Worm (Caenorhabditis elegans): ENCODE measurements around the gene C53C11.4.
"Not testable (repeated sequence)": the region's sequence is repeated elsewhere in the genome, so short reads cannot be mapped to it uniquely, and the experiment has no call there.

The C53C11.4 gene

DNA sequence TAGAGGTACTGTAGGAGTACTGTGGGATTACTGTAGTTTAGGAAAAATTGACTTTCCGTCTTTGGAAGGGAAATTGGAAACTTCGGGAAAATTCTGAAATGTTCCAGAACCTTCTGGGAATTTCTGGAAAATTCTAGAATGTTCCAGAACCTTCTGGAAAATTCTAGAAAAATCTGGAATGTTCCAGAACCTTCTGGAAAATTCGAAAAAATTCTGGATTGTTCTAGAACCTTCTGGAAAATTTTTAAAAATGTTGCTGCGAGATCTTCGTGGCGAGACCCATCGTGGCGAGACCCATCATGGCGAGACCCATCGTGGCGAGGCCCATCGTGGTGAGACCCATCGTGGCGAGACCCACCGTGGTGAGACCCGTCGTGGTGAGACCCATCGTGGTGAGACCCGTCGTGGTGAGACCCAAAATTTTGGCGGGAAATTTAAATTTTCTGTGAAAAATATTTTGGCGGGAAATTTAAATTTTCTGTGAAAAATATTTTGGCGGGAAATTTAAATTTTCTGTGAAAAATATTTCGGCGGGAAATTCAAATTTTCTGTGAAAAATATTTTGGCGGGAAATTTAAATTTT lies at the start of gene C53C11.4:
C53C11.4 (plus strand) TSS at position 179 of the 583 bp plus-strand sequence.
- TF ChIP-seq efl-1 (optimal IDR thresholded peaks at IDR 0.05); efl-1 (GFP tag; optimal IDR thresholded peaks at IDR 0.05 in 1 of 2); pag-3 (tag; optimal IDR thresholded peaks at IDR 0.05; ENCODE audit: borderline replicate concordance, insufficient read depth); sox-4 (tag; optimal IDR thresholded peaks at IDR 0.05): not testable (repeated sequence)

ce11 chrX:17288378-17288777 lies 22.3 kb upstream of the C53C11.4 start:
- TF ChIP-seq tlp-1 (tag; optimal IDR thresholded peaks at IDR 0.05) (no peak), sptf-1 (tag; optimal IDR thresholded peaks at IDR 0.05) (no peak), C04F5.9 (tag; optimal IDR thresholded peaks at IDR 0.05) (no peak), nhr-11 (tag; optimal IDR thresholded peaks at IDR 0.05) (no peak), ceh-63 (GFP tag; optimal IDR thresholded peaks at IDR 0.05) (no peak), egl-13 (tag; optimal IDR thresholded peaks at IDR 0.05) (no peak), nhr-76 (tag; optimal IDR thresholded peaks at IDR 0.05) (no peak), ceh-88 (GFP tag; IDR thresholded peaks at IDR 0.05) (no peak), C34B4.2 (tag; optimal IDR thresholded peaks at IDR 0.05) (no peak)

- TF ChIP-seq ztf-11 (tag; optimal IDR thresholded peaks at IDR 0.05) (no peak), efl-1 (optimal IDR thresholded peaks at IDR 0.05) (no peak), efl-1 (GFP tag; optimal IDR thresholded peaks at IDR 0.05 in 1 of 2) (no peak), lsy-2 (tag; optimal IDR thresholded peaks at IDR 0.05) (no peak), nhr-237 (tag; optimal IDR thresholded peaks at IDR 0.05) (no peak), nhr-20 (tag; optimal IDR thresholded peaks at IDR 0.05) (no peak), ceh-90 (tag; optimal IDR thresholded peaks at IDR 0.05) (no peak), egl-13 (tag; optimal IDR thresholded peaks at IDR 0.05) (no peak), nhr-77 (tag; optimal IDR thresholded peaks at IDR 0.05) (no peak)
Observed at ce11 chrX:17294019-17294418, 16.7 kb upstream of the C53C11.4 start.

DNA sequence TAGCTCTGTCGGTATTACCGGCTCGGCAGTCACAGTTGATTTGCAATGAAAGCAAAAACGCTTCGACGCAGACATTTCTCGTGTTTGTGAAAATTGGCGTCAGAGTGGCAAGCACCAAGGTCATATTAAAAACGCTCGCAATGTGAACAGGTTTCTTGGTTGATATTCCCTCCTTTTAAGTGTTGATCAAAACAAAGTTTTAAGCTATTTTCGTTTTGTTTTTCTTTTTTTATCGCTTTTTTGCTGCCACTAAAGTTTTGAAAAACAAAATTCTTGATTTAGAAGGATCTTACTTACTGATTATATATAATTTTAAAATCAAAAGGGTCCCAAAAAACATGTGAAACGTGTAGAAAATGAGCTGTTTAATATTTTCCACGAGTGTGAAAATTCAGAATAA lies 16.0 kb upstream of the C53C11.4 start, which contains the start of gene C33E10.8:
C33E10.8 (minus strand) TSS at position 101 of the 400 bp plus-strand sequence.
- no peak for TF ChIP-seq mab-9 (GFP tag; IDR thresholded peaks at IDR 0.05)
- TF ChIP-seq irx-1 (tag; optimal IDR thresholded peaks at IDR 0.05) = no peak
- no peak for TF ChIP-seq nhr-76 (tag; optimal IDR thresholded peaks at IDR 0.05)
- TF ChIP-seq nhr-19 (GFP tag; conservative IDR thresholded peaks at IDR 0.05) = no peak
- no peak for TF ChIP-seq lin-39 (tag; optimal IDR thresholded peaks at IDR 0.05)
- TF ChIP-seq tlp-1 (tag; optimal IDR thresholded peaks at IDR 0.05) = no peak
- no peak for TF ChIP-seq hpl-2 (GFP tag; optimal IDR thresholded peaks at IDR 0.05)
- TF ChIP-seq ceh-90 (tag; optimal IDR thresholded peaks at IDR 0.05) = no peak
- TF ChIP-seq ceh-88 (GFP tag; IDR thresholded peaks at IDR 0.05) = no peak
- TF ChIP-seq egl-27 (tag; optimal IDR thresholded peaks at IDR 0.05) = no peak
- no peak for TF ChIP-seq unc-130 (tag; optimal IDR thresholded peaks at IDR 0.05)
- no peak for TF ChIP-seq grh-1 (GFP tag; IDR thresholded peaks at IDR 0.05)
- no peak for TF ChIP-seq pag-3 (tag; optimal IDR thresholded peaks at IDR 0.05; ENCODE audit: borderline replicate concordance, insufficient read depth)
- no peak for TF ChIP-seq nhr-237 (tag; optimal IDR thresholded peaks at IDR 0.05)
- no peak for TF ChIP-seq jun-1 (tag; optimal IDR thresholded peaks at IDR 0.05)
- no peak for TF ChIP-seq xbp-1 (tag; optimal IDR thresholded peaks at IDR 0.05)

DNA sequence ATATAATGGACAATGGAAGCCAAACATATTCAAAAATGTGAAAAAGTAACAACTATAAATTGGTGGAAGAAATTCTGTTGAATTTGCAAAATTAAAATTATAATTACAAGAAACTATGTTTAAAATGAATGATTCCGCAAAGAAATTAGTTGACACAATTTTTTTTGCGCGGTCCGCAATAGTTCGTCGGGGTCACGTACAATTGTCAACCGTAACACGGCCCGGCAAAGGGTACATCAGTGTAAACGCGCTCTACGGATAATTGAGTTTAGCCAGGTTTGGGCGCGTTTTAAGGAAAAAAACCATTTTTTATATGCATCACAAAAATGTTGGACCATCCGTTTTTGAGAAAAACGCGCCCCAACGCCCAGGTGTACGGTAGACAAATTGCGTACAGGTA lies 13.3 kb upstream of the C53C11.4 start:
- TF ChIP-seq nhr-12 (tag; optimal IDR thresholded peaks at IDR 0.05) (no peak), grh-1 (GFP tag; IDR thresholded peaks at IDR 0.05) (no peak), nhr-20 (tag; optimal IDR thresholded peaks at IDR 0.05) (no peak), unc-30 (tag; optimal IDR thresholded peaks at IDR 0.05) (no peak), mab-9 (GFP tag; IDR thresholded peaks at IDR 0.05) (no peak), lsy-2 (tag; optimal IDR thresholded peaks at IDR 0.05) (peak; percentile 6 to 88), nhr-237 (tag; optimal IDR thresholded peaks at IDR 0.05) (no peak), skn-1 (tag; optimal IDR thresholded peaks at IDR 0.05) (no peak), fkh-8 (tag; optimal IDR thresholded peaks at IDR 0.05) (no peak), nhr-85 (tag) (peak; percentile 0), nhr-71 (tag; optimal IDR thresholded peaks at IDR 0.05) (no peak), hlh-4 (tag; optimal IDR thresholded peaks at IDR 0.05) (no peak), nhr-90 (tag; optimal IDR thresholded peaks at IDR 0.05; ENCODE audit: poor library complexity) (no peak), fos-1 (tag; optimal IDR thresholded peaks at IDR 0.05) (no peak), pqm-1 (tag; optimal IDR thresholded peaks at IDR 0.05) (no peak), lir-3 (tag; optimal IDR thresholded peaks at IDR 0.05; ENCODE audit: poor library complexity) (no peak), lin-14 (GFP tag; optimal IDR thresholded peaks at IDR 0.05) (no peak), tbx-2 (tag; optimal IDR thresholded peaks at IDR 0.05) (no peak), mdl-1 (tag; optimal IDR thresholded peaks at IDR 0.05) (no peak), lin-35 (GFP tag; optimal IDR thresholded peaks at IDR 0.05) (peak in 1 of 2 experiments; percentile 5), elt-3 (tag; optimal IDR thresholded peaks at IDR 0.05) (no peak)

Measured in whole organism, L1 larva.